Worm (Caenorhabditis elegans): ENCODE measurements around the gene dnj-5.

dnj-5 gene

DNA sequence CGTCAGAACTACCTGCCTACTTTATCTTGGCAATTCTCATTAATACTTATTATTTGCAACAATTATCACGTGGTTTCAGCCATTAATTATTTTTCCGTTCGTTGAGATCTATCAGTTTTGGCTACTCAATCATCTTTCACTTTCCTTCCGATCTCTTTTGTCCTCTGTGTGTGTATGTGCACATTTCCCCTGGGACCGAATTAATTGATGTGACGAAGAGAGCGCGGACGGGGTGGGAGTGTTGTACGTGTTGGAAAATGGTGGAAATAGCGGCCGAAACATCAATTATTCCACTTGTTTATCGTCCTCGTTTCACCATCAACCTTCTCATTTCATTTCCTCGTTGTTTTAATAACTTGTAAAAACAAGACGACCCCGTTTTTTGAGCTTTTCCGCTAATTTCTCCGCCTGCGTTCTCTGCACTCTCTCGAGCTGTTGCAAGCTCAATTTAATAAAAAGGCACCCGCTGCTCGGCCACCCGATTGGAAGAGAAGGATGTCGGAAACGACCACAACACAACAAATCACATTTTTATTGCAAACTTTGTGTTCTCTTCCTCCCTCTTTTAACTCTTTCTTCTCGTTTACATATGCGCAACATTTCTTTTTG lies 19.7 kb downstream of the dnj-5 start:
- no peak for TF ChIP-seq tbx-7 (tag; optimal IDR thresholded peaks at IDR 0.05)
- peak; percentile 0 for TF ChIP-seq ceh-19 (GFP tag; optimal IDR thresholded peaks at IDR 0.05)
- no peak for TF ChIP-seq Y22D7AL.16 (tag; optimal IDR thresholded peaks at IDR 0.05)
- peak; percentile 84 for TF ChIP-seq unc-3 (GFP tag; conservative IDR thresholded peaks at IDR 0.05)
- TF ChIP-seq unc-3 (tag; optimal IDR thresholded peaks at IDR 0.05) = peak; percentile 96
- peak; percentile 5 for TF ChIP-seq tbx-2 (tag; optimal IDR thresholded peaks at IDR 0.05)
- TF ChIP-seq hlh-6 (tag; optimal IDR thresholded peaks at IDR 0.05) = no peak
- TF ChIP-seq sox-2 (GFP tag; IDR thresholded peaks at IDR 0.05) = peak; percentile 21; the same call in 1 of the 2 replicates
- TF ChIP-seq ceh-14 (tag; optimal IDR thresholded peaks at IDR 0.05) = peak; percentile 61
- TF ChIP-seq ceh-31 (tag; optimal IDR thresholded peaks at IDR 0.05) = peak; percentile 53
- TF ChIP-seq unc-55 (GFP tag; optimal IDR thresholded peaks at IDR 0.05) = peak; percentile 83
- TF ChIP-seq lim-6 (tag; optimal IDR thresholded peaks at IDR 0.05) = peak; percentile 18
- TF ChIP-seq K09A11.1 (tag; optimal IDR thresholded peaks at IDR 0.05; ENCODE audit: insufficient read depth) = no peak
- peak; percentile 97 for TF ChIP-seq unc-42 (tag; optimal IDR thresholded peaks at IDR 0.05)
- no peak for TF ChIP-seq ets-4 (tag; optimal IDR thresholded peaks at IDR 0.05)

DNA sequence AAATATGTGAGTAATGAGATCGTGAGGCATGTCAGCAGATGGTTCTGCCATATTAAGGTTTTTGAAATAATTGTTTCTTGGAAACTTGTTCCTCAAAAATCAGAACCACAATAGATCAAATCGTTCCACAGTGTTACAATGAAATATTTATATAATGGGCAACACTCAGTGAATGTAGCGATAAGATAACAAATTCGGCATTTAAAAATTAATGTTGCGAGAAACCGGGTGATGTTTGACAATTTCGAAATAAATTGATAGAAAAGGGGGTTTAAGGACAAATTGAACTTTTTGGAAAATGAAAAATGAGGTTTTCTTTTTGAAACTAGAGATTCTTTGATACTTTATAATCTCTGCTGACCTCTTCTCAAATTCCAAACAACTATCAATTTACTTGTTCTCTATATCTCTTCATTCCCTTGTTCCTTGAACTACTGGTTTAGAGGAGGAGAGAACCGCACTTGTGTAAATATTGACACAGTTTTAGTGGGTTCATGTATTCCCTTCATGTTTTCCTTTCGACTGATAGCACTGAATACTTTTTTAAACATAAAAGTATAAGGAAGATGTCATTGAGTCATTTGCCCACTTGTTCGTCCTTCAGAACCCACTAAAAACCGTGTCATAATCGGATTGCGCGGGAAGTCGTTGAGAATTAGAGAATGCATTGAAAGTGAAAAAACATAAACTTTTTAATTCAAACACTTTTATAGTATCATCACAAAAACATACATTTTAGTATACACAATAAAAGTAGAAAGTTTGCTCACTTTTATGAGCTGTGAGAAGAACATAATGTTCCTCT lies 21.1 kb downstream of the dnj-5 start:
- TF ChIP-seq rnt-1 (tag; optimal IDR thresholded peaks at IDR 0.05) = no peak
- no peak for TF ChIP-seq lim-6 (tag; optimal IDR thresholded peaks at IDR 0.05)
- no peak for TF ChIP-seq nfya-1 (tag; optimal IDR thresholded peaks at IDR 0.05)
- TF ChIP-seq ceh-45 (GFP tag; IDR thresholded peaks at IDR 0.05) = no peak
- peak; percentile 77 for TF ChIP-seq ceh-34 (tag; optimal IDR thresholded peaks at IDR 0.05)
- no peak for TF ChIP-seq hlh-8 (tag; optimal IDR thresholded peaks at IDR 0.05)
- no peak for TF ChIP-seq nhr-232 (tag; optimal IDR thresholded peaks at IDR 0.05)
- TF ChIP-seq ceh-19 (GFP tag; optimal IDR thresholded peaks at IDR 0.05) = peak; percentile 4
- TF ChIP-seq pag-3 (tag; optimal IDR thresholded peaks at IDR 0.05; ENCODE audit: borderline replicate concordance) = no peak
- peak; percentile 3 for TF ChIP-seq elt-2 (tag; optimal IDR thresholded peaks at IDR 0.05)
- no peak for TF ChIP-seq dmd-4 (tag; optimal IDR thresholded peaks at IDR 0.05; ENCODE audit: borderline replicate concordance)
- TF ChIP-seq ceh-9 (tag; optimal IDR thresholded peaks at IDR 0.05) = no peak
- TF ChIP-seq ztf-16 (tag; optimal IDR thresholded peaks at IDR 0.05) = no peak
- TF ChIP-seq fkh-10 (GFP tag; optimal IDR thresholded peaks at IDR 0.05) = no peak
- TF ChIP-seq mec-3 (tag; optimal IDR thresholded peaks at IDR 0.05; ENCODE audit: borderline replicate concordance) = no peak
- TF ChIP-seq sox-4 (tag; optimal IDR thresholded peaks at IDR 0.05) = no peak
- TF ChIP-seq ceh-14 (tag; optimal IDR thresholded peaks at IDR 0.05) = no peak
- no peak for TF ChIP-seq ref-2 (tag; optimal IDR thresholded peaks at IDR 0.05)
- no peak for TF ChIP-seq pat-9 (tag; optimal IDR thresholded peaks at IDR 0.05)

DNA sequence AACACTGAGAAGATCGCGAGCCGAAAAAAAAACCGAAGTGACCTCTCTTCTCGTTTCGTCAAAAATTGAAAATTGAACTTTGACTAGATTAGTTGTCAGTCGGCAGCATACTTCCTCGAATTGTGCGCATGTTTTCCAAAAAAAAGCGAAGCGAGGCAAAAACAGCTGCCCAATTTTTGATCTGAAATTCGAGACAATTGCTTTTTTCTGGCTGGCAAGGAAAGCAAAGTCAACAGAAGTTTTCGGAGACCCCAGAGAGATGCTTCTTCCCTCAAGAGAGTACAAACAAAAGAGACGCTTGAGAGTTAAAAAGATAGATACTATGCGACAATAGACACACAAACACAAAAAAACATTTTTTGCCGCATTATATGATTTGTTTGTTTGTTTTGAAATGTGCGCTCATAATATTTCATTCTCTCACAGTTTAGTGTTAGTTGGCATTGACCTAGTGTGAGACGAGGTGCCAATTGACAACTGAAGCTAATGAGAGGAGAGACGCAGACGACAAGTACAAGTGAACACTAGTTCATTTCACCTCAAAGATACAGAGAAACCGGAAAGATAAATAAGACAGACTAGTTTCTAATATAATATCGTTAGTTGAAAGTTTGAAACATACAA lies 22.0 kb downstream of the dnj-5 start:
- TF ChIP-seq unc-55 (GFP tag; optimal IDR thresholded peaks at IDR 0.05) = peak; percentile 13
- TF ChIP-seq ref-2 (tag; optimal IDR thresholded peaks at IDR 0.05) = peak; percentile 27
- peak; percentile 42 for TF ChIP-seq tbx-2 (tag; optimal IDR thresholded peaks at IDR 0.05)
- no peak for TF ChIP-seq C38D4.7 (GFP tag; optimal IDR thresholded peaks at IDR 0.05)
- no peak for TF ChIP-seq gmeb-2 (tag; optimal IDR thresholded peaks at IDR 0.05)

DNA sequence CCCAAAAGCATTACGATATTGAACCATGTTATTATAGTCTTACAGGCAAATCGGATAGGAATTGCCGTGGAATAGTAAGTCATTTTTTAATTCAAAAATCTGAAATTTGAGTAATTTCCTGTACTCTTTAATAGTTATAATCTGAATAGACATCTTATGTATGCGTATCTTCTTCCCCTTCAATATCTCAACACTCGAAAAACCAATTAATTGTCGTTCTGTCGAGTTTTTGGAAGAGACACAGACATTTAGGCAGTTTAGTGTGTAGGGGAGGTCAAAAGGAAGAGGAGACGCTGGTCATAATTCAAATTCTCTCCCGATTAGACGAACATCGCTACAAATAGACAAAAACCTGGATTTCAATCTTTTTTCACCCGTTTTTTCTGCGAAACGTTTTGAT lies 22.6 kb downstream of the dnj-5 start:
- TF ChIP-seq ceh-31 (tag; optimal IDR thresholded peaks at IDR 0.05) (peak; percentile 4), unc-42 (tag; optimal IDR thresholded peaks at IDR 0.05) (peak; percentile 71), ttx-3 (tag; optimal IDR thresholded peaks at IDR 0.05) (peak; percentile 31), unc-55 (GFP tag; optimal IDR thresholded peaks at IDR 0.05) (peak; percentile 82), pag-3 (tag; optimal IDR thresholded peaks at IDR 0.05; ENCODE audit: borderline replicate concordance) (no peak), nfya-1 (tag; optimal IDR thresholded peaks at IDR 0.05) (peak; percentile 13), dve-1 (tag; optimal IDR thresholded peaks at IDR 0.05) (no peak), pat-9 (tag; optimal IDR thresholded peaks at IDR 0.05) (no peak), gmeb-2 (tag; optimal IDR thresholded peaks at IDR 0.05) (no peak), sdc-2 (tag; optimal IDR thresholded peaks at IDR 0.05) (no peak), sox-4 (tag; optimal IDR thresholded peaks at IDR 0.05) (no peak)
